Fruit fly (Drosophila melanogaster) whole organism, embryonic: ENCODE data around the gene Neurl4.
A peak's percentile ranks its signal among the peaks of the same experiment; 100 is the strongest.

Source experiments
- CG10267 ChIP-seq: fragments of 200-800 bp; sonication (Bioruptor generic); optimal IDR thresholded peaks from 2 replicates; lab custom pipeline; 2018; ENCODE audit warnings: missing biosample characterization, mild to moderate bottlenecking, missing genetic modification characterization, moderate library complexity
- CG10959 ChIP-seq: fragments of 200-800 bp; sonication (Bioruptor generic); IDR thresholded peaks from 2 replicates; pipeline ENCODE4 v1.3.6; 2022; ENCODE audit warnings: missing biosample characterization, missing genetic modification characterization
- CG11696 ChIP-seq: fragments of 200-800 bp; sonication (Bioruptor generic); IDR thresholded peaks from 2 replicates; pipeline ENCODE4 v1.3.6; 2022; ENCODE audit warnings: missing biosample characterization, missing genetic modification characterization
- CG12769 ChIP-seq: fragments of 200-800 bp; sonication (Bioruptor generic); optimal IDR thresholded peaks from 2 replicates; lab custom pipeline; 2019; ENCODE audit warnings: missing biosample characterization, mild to moderate bottlenecking, missing genetic modification characterization, moderate library complexity
- CG13424 ChIP-seq: fragments of 200-800 bp; sonication (Bioruptor generic); optimal IDR thresholded peaks from 2 replicates; lab custom pipeline; 2019; ENCODE audit warnings: missing biosample characterization, mild to moderate bottlenecking, missing genetic modification characterization, moderate library complexity
- CG14050 ChIP-seq: fragments of 200-800 bp; sonication (Bioruptor generic); IDR thresholded peaks from 3 replicates; pipeline ENCODE4 v1.3.6; 2022; ENCODE audit warnings: missing biosample characterization, missing genetic modification characterization
- CG30020 ChIP-seq: fragments of 200-800 bp; optimal IDR thresholded peaks from 2 replicates; lab custom pipeline; 2019; ENCODE audit warnings: missing biosample characterization, mild to moderate bottlenecking, missing genetic modification characterization, moderate library complexity
- CG3065 ChIP-seq: fragments of 200-800 bp; sonication (Bioruptor generic); optimal IDR thresholded peaks from 2 replicates; lab custom pipeline; 2016; ENCODE audit warnings: missing biosample characterization, missing genetic modification characterization
- CG32532 ChIP-seq: fragments of 200-800 bp; sonication (Bioruptor generic); IDR thresholded peaks from 2 replicates; pipeline ENCODE4 v1.3.6; 2022; ENCODE audit warnings: missing biosample characterization, missing genetic modification characterization
- CG3407 ChIP-seq: fragments of 200-800 bp; sonication (Bioruptor generic); optimal IDR thresholded peaks from 2 replicates; lab custom pipeline; 2018; ENCODE audit warnings: missing biosample characterization, mild to moderate bottlenecking, missing genetic modification characterization
- CG3847 ChIP-seq: fragments of 200-800 bp; sonication (Bioruptor generic); IDR thresholded peaks from 2 replicates; pipeline ENCODE4 v1.3.6; 2022; ENCODE audit warnings: missing biosample characterization, missing genetic modification characterization
- CG4404 ChIP-seq: fragments of 200-800 bp; sonication (Bioruptor generic); IDR thresholded peaks from 2 replicates; pipeline ENCODE4 v1.3.6; 2022; ENCODE audit warnings: missing biosample characterization, missing genetic modification characterization
- CG6791 ChIP-seq: fragments of 200-800 bp; sonication (Bioruptor generic); IDR thresholded peaks from 3 replicates; pipeline ENCODE4 v1.3.6; 2022; ENCODE audit warnings: missing biosample characterization, missing genetic modification characterization; ENCODE audit not compliant: partially characterized antibody
- CG6813 ChIP-seq: fragments of 200-800 bp; sonication (Bioruptor generic); optimal IDR thresholded peaks from 2 replicates; lab custom pipeline; 2017; ENCODE audit warnings: missing biosample characterization, missing genetic modification characterization, mild to moderate bottlenecking, moderate library complexity, missing genetic modification reagents
- CG7839 ChIP-seq: fragments of 200-800 bp; sonication (Bioruptor generic); optimal IDR thresholded peaks from 3 replicates; lab custom pipeline; 2018; ENCODE audit warnings: missing biosample characterization, mild to moderate bottlenecking, missing genetic modification characterization, moderate library complexity
- D19A ChIP-seq: fragments of 200-800 bp; optimal IDR thresholded peaks from 3 replicates; lab custom pipeline; 2019; ENCODE audit warnings: missing biosample characterization, mild to moderate bottlenecking, missing genetic modification characterization, moderate library complexity
- Elba2 ChIP-seq: fragments of 200-800 bp; sonication (Bioruptor generic); optimal IDR thresholded peaks from 3 replicates; lab custom pipeline; 2016; ENCODE audit warnings: missing biosample characterization, missing genetic modification characterization
- Hr39 ChIP-seq: fragments of >200 bp; optimal IDR thresholded peaks from 2 replicates; lab custom pipeline; 2017
- Kr ChIP-seq: fragments of 200-800 bp; sonication (Bioruptor generic); optimal IDR thresholded peaks from 2 replicates; lab custom pipeline; 2017; ENCODE audit warnings: missing biosample characterization, mild to moderate bottlenecking, missing genetic modification characterization
- Meics ChIP-seq: fragments of 200-800 bp; sonication (Bioruptor generic); optimal IDR thresholded peaks from 2 replicates; lab custom pipeline; 2017; ENCODE audit warnings: missing biosample characterization, mild to moderate bottlenecking, missing genetic modification characterization
- NFAT ChIP-seq: fragments of 200-800 bp; sonication (Bioruptor generic); IDR thresholded peaks from 2 replicates; pipeline ENCODE4 v1.3.6; 2022; ENCODE audit warnings: missing biosample characterization, missing genetic modification characterization
- Ravus ChIP-seq: fragments of 200-800 bp; sonication (Bioruptor generic); IDR thresholded peaks from 2 replicates; pipeline ENCODE4 v1.3.6; 2022; ENCODE audit warnings: missing biosample characterization, missing genetic modification characterization
- Tbp ChIP-seq: fragments of >200 bp; optimal IDR thresholded peaks from 2 replicates; lab custom pipeline; 2018; ENCODE audit warnings: missing biosample characterization, missing genetic modification characterization
- YL-1 ChIP-seq: fragments of 200-800 bp; sonication (Bioruptor generic); optimal IDR thresholded peaks from 3 replicates; lab custom pipeline; 2017; ENCODE audit warnings: missing biosample characterization, mild to moderate bottlenecking, missing genetic modification characterization
- ac ChIP-seq: fragments of 200-800 bp; sonication (Bioruptor generic); optimal IDR thresholded peaks from 3 replicates; lab custom pipeline; 2017; ENCODE audit warnings: missing biosample characterization, mild to moderate bottlenecking, missing genetic modification characterization
- al ChIP-seq: fragments of 200-800 bp; sonication (Bioruptor generic); IDR thresholded peaks from 2 replicates; pipeline ENCODE4 v1.3.6; 2022; ENCODE audit warnings: missing biosample characterization, missing genetic modification characterization
- aop ChIP-seq: fragments of 200-800 bp; sonication (Bioruptor generic); IDR thresholded peaks from 2 replicates; pipeline ENCODE4 v1.3.6; 2022; ENCODE audit warnings: missing biosample characterization, missing genetic modification characterization
- az2 ChIP-seq: fragments of 200-800 bp; sonication (Bioruptor generic); optimal IDR thresholded peaks from 3 replicates; lab custom pipeline; 2016; ENCODE audit warnings: missing biosample characterization, missing genetic modification characterization
- cg ChIP-seq: fragments of 200-800 bp; sonication (Bioruptor generic); optimal IDR thresholded peaks from 3 replicates; lab custom pipeline; 2019; ENCODE audit warnings: missing biosample characterization, mild to moderate bottlenecking, missing genetic modification characterization, moderate library complexity
- corto ChIP-seq: fragments of 200-800 bp; sonication (Bioruptor generic); optimal IDR thresholded peaks from 2 replicates; lab custom pipeline; 2016; ENCODE audit warnings: missing biosample characterization, mild to moderate bottlenecking, missing genetic modification characterization, moderate library complexity
- disco-r ChIP-seq: fragments of 200-800 bp; sonication (Bioruptor generic); optimal IDR thresholded peaks from 2 replicates; lab custom pipeline; 2016; ENCODE audit warnings: missing biosample characterization, missing genetic modification characterization
- dm ChIP-seq: fragments of 200-800 bp; sonication (Bioruptor generic); optimal IDR thresholded peaks from 3 replicates; lab custom pipeline; 2016; ENCODE audit warnings: missing biosample characterization, missing genetic modification characterization
- eve ChIP-seq, 2 experiments: fragments of >200 bp; optimal IDR thresholded peaks; 2 replicates each; lab custom pipeline; 2017; ENCODE audit warnings: missing biosample characterization in 2 of 2, missing genetic modification characterization in 2 of 2
- fu2 ChIP-seq: fragments of 200-800 bp; sonication (Bioruptor generic); optimal IDR thresholded peaks from 2 replicates; lab custom pipeline; 2016; ENCODE audit warnings: missing biosample characterization, missing genetic modification characterization
- gem ChIP-seq: fragments of 200-800 bp; sonication (Bioruptor generic); optimal IDR thresholded peaks from 2 replicates; lab custom pipeline; 2019; ENCODE audit warnings: missing biosample characterization, mild to moderate bottlenecking, missing genetic modification characterization, moderate library complexity
- grau ChIP-seq: fragments of 200-800 bp; optimal IDR thresholded peaks from 3 replicates; lab custom pipeline; 2019; ENCODE audit warnings: missing biosample characterization, mild to moderate bottlenecking, missing genetic modification characterization, moderate library complexity
- grn ChIP-seq: fragments of 200-800 bp; sonication (Bioruptor generic); optimal IDR thresholded peaks from 3 replicates; lab custom pipeline; 2017; ENCODE audit warnings: missing biosample characterization, missing genetic modification characterization
- kni ChIP-seq: fragments of 200-800 bp; sonication (Bioruptor generic); optimal IDR thresholded peaks from 3 replicates; lab custom pipeline; 2017; ENCODE audit warnings: mild to moderate bottlenecking, missing biosample characterization, missing genetic modification reagents, missing genetic modification characterization
- lbe ChIP-seq: fragments of 200-800 bp; sonication (Bioruptor generic); optimal IDR thresholded peaks from 2 replicates; lab custom pipeline; 2016; ENCODE audit warnings: missing biosample characterization, mild to moderate bottlenecking, missing genetic modification characterization
- onecut ChIP-seq: fragments of 200-800 bp; sonication (Bioruptor generic); IDR thresholded peaks from 2 replicates; pipeline ENCODE4 v1.3.6; 2022; ENCODE audit warnings: missing biosample characterization, missing genetic modification characterization
- row ChIP-seq: fragments of 200-800 bp; sonication (Bioruptor generic); IDR thresholded peaks from 3 replicates; pipeline ENCODE4 v1.3.6; 2022; ENCODE audit warnings: missing biosample characterization, missing genetic modification characterization
- sens ChIP-seq: fragments of 200-800 bp; sonication (Bioruptor generic); peaks from one replicate; lab custom pipeline; 2016; ENCODE audit warnings: missing biosample characterization, missing genetic modification characterization
- sima ChIP-seq: fragments of 200-800 bp; sonication (Bioruptor generic); optimal IDR thresholded peaks from 2 replicates; lab custom pipeline; 2016; ENCODE audit warnings: missing biosample characterization, missing genetic modification characterization
- sob ChIP-seq: fragments of 200-800 bp; sonication (Bioruptor generic); IDR thresholded peaks from 2 replicates; pipeline ENCODE4 v1.3.6; 2022; ENCODE audit warnings: missing biosample characterization, missing genetic modification characterization
- tll ChIP-seq, 2 experiments: fragments of 200-800 bp in 1 of 2; fragments of >200 bp in 1 of 2; sonication (Bioruptor generic) in 1 of 2; optimal IDR thresholded peaks; 2 replicates each; lab custom pipeline; 2017 to 2019; ENCODE audit warnings: missing biosample characterization in 2 of 2, missing genetic modification characterization in 2 of 2, mild to moderate bottlenecking in 1 of 2, moderate library complexity in 1 of 2
- vvl ChIP-seq: fragments of 200-800 bp; sonication (Bioruptor generic); IDR thresholded peaks from 2 replicates; pipeline ENCODE4 v1.3.6; 2022; ENCODE audit warnings: missing biosample characterization, missing genetic modification characterization

The Neurl4 gene

dm6 chr3L:14086225-14086624 lies 36.5 kb upstream of the Neurl4 start (continued):
- TF ChIP-seq grau (tag; lab: Kevin White, UChicago), result no peak
- TF ChIP-seq gem, result peak; percentile 49
- TF ChIP-seq CG30020 (tag; lab: Kevin White, UChicago), result no peak
- TF ChIP-seq CG6791 (GFP tag; lab: Robert Waterston, UW), result no peak

- TF ChIP-seq sens (GFP tag; lab: Kevin White, UChicago) (peak; percentile 6), CG13424 (tag; lab: Kevin White, UChicago) (no peak), Kr (GFP tag; lab: Kevin White, UChicago) (no peak), gem (peak; percentile 3), CG3065 (GFP tag; lab: Kevin White, UChicago) (no peak), disco-r (GFP tag; lab: Kevin White, UChicago) (no peak), CG4404 (GFP tag; lab: Robert Waterston, UW) (no peak), D19A (tag; lab: Kevin White, UChicago) (peak; percentile 53), al (GFP tag; lab: Robert Waterston, UW) (no peak), lbe (GFP tag; lab: Kevin White, UChicago) (peak; percentile 7), sob (GFP tag; lab: Robert Waterston, UW) (no peak), NFAT (GFP tag; lab: Robert Waterston, UW) (no peak), corto (peak; percentile 65)
These were observed 33.6 kb upstream of the Neurl4 start, which contains the start of gene CG8100 for dm6 chr3L:14083283-14083682. TSS of gene CG8100 (plus strand) at chr3L:14083615.

dm6 chr3L:14079224-14079623 lies 29.5 kb upstream of the Neurl4 start:
- no peak for TF ChIP-seq dm (GFP tag; lab: Kevin White, UChicago)
- TF ChIP-seq CG11696 (GFP tag; lab: Robert Waterston, UW), result peak; percentile 28; the same call in 1 of the 2 replicates

dm6 chr3L:14078227-14078626 lies 28.5 kb upstream of the Neurl4 start:
- TF ChIP-seq sens (GFP tag; lab: Kevin White, UChicago), result peak; percentile 55
- no peak for TF ChIP-seq Tbp
- no peak for TF ChIP-seq sima (GFP tag; lab: Kevin White, UChicago)
- TF ChIP-seq YL-1 (GFP tag; lab: Kevin White, UChicago), result no peak
- TF ChIP-seq CG3407, result no peak
- no peak for TF ChIP-seq aop (GFP tag; lab: Robert Waterston, UW)

dm6 chr3L:14076559-14076958 lies 26.9 kb upstream of the Neurl4 start:
- TF ChIP-seq CG6813 (no peak), CG3847 (GFP tag; lab: Robert Waterston, UW) (no peak), grn (GFP tag; lab: Kevin White, UChicago) (no peak), CG14050 (GFP tag; lab: Robert Waterston, UW) (no peak), Hr39 (no peak), Ravus (GFP tag; lab: Robert Waterston, UW) (no peak), cg (GFP tag; lab: Kevin White, UChicago) (no peak), CG10267 (tag; lab: Kevin White, UChicago) (no peak), CG10959 (GFP tag; lab: Robert Waterston, UW) (no peak), CG12769 (tag; lab: Kevin White, UChicago) (no peak), row (GFP tag; lab: Robert Waterston, UW) (no peak), tll (GFP tag; optimal IDR thresholded peaks at IDR 0.05; lab: Kevin White, UChicago) (peak in 1 of 2 experiments; percentile 75), onecut (GFP tag; lab: Robert Waterston, UW) (no peak), Elba2 (GFP tag; lab: Kevin White, UChicago) (peak; percentile 10), al (GFP tag; lab: Robert Waterston, UW) (no peak), ac (GFP tag; lab: Kevin White, UChicago) (no peak), az2 (GFP tag; lab: Kevin White, UChicago) (no peak), Meics (no peak), fu2 (GFP tag; lab: Kevin White, UChicago) (no peak), eve (GFP tag; optimal IDR thresholded peaks at IDR 0.05; lab: Kevin White, UChicago) (no peak), aop (GFP tag; lab: Robert Waterston, UW) (no peak), vvl (GFP tag; lab: Robert Waterston, UW) (peak; percentile 56), kni (GFP tag; lab: Kevin White, UChicago) (peak; percentile 74), CG7839 (no peak), CG32532 (no peak)
